Worm (Caenorhabditis elegans) whole organism, L3 larva: ENCODE data around the gene ubq-2.

Experiments
- ZK546.5 ChIP-seq: sonication (generic microtip); optimal IDR thresholded peaks from 2 replicates; lab custom pipeline; 2017; ENCODE audit warnings: missing biosample characterization, missing genetic modification characterization
- aly-2 ChIP-seq: fragments of 150-350 bp; optimal IDR thresholded peaks from 2 replicates; lab custom pipeline; 2014; ENCODE audit warnings: missing biosample characterization, missing genetic modification characterization
- ceh-28 ChIP-seq: fragments of 150-350 bp; optimal IDR thresholded peaks from 2 replicates; lab custom pipeline; 2014; ENCODE audit warnings: missing biosample characterization, missing genetic modification reagents, missing genetic modification characterization
- egl-27 ChIP-seq: sonication (generic microtip); optimal IDR thresholded peaks from 4 replicates; lab custom pipeline; 2017; ENCODE audit warnings: missing biosample characterization, missing genetic modification reagents, missing genetic modification characterization
- egl-5 ChIP-seq: fragments of 150-350 bp; optimal IDR thresholded peaks from 2 replicates; lab custom pipeline; 2017; ENCODE audit warnings: missing biosample characterization, missing genetic modification reagents, missing genetic modification characterization, inconsistent platforms
- elt-1 ChIP-seq: fragments of 150-350 bp; optimal IDR thresholded peaks from 2 replicates; lab custom pipeline; 2014; ENCODE audit warnings: missing biosample characterization, missing genetic modification characterization
- elt-2 ChIP-seq: sonication (generic microtip); optimal IDR thresholded peaks from 2 replicates; lab custom pipeline; 2016; ENCODE audit warnings: missing genetic modification reagents, mild to moderate bottlenecking, missing genetic modification characterization, missing compliant biosample characterization
- elt-3 ChIP-seq, 3 experiments: fragments of 150-350 bp in 1 of 3; sonication (generic microtip) in 2 of 3; optimal IDR thresholded peaks; 2 replicates in 2 of 3; 4 replicates in 1 of 3; lab custom pipeline; 2014 to 2017; ENCODE audit warnings: missing biosample characterization in 3 of 3, missing genetic modification characterization in 3 of 3
- eor-1 ChIP-seq, 2 experiments: fragments of 150-350 bp; optimal IDR thresholded peaks; 2 replicates each; lab custom pipeline; 2014 to 2018; ENCODE audit warnings: missing biosample characterization in 2 of 2, missing genetic modification characterization in 2 of 2
- fkh-10 ChIP-seq: sonication (generic microtip); optimal IDR thresholded peaks from 2 replicates; lab custom pipeline; 2017; ENCODE audit warnings: missing biosample characterization, missing genetic modification reagents, missing genetic modification characterization
- fos-1 ChIP-seq: fragments of 150-350 bp; optimal IDR thresholded peaks from 2 replicates; lab custom pipeline; 2014; ENCODE audit warnings: missing biosample characterization, missing genetic modification characterization
- hmg-11 ChIP-seq: sonication (generic microtip); optimal IDR thresholded peaks from 2 replicates; lab custom pipeline; 2016; ENCODE audit warnings: missing genetic modification characterization, missing compliant biosample characterization
- jun-1 ChIP-seq: fragments of 150-350 bp; optimal IDR thresholded peaks from 2 replicates; lab custom pipeline; 2014; ENCODE audit warnings: missing biosample characterization, missing genetic modification reagents, missing genetic modification characterization
- lin-15B ChIP-seq: fragments of 150-350 bp; optimal IDR thresholded peaks from 2 replicates; lab custom pipeline; 2014; ENCODE audit warnings: missing biosample characterization, missing genetic modification characterization
- lsy-12 ChIP-seq: sonication (generic microtip); optimal IDR thresholded peaks from 2 replicates; lab custom pipeline; 2016; ENCODE audit warnings: mild to moderate bottlenecking, missing genetic modification characterization, missing compliant biosample characterization
- mdl-1 ChIP-seq: fragments of 150-350 bp; optimal IDR thresholded peaks from 2 replicates; lab custom pipeline; 2014; ENCODE audit warnings: missing biosample characterization, missing genetic modification characterization
- mml-1 ChIP-seq: fragments of 150-350 bp; sonication (generic microtip); optimal IDR thresholded peaks from 3 replicates; lab custom pipeline; 2014; ENCODE audit warnings: missing biosample characterization, missing genetic modification characterization
- nhr-11 ChIP-seq: fragments of 150-350 bp; optimal IDR thresholded peaks from 2 replicates; lab custom pipeline; 2014; ENCODE audit warnings: missing biosample characterization, missing genetic modification characterization
- nhr-12 ChIP-seq: fragments of 150-350 bp; optimal IDR thresholded peaks from 2 replicates; lab custom pipeline; 2014; ENCODE audit warnings: missing biosample characterization, missing genetic modification characterization
- nhr-237 ChIP-seq: fragments of 150-350 bp; optimal IDR thresholded peaks from 2 replicates; lab custom pipeline; 2014; ENCODE audit warnings: missing biosample characterization, missing genetic modification characterization
- nhr-43 ChIP-seq: sonication (generic microtip); optimal IDR thresholded peaks from 2 replicates; lab custom pipeline; 2016; ENCODE audit warnings: mild to moderate bottlenecking, missing genetic modification characterization, missing compliant biosample characterization; ENCODE audit not compliant: poor library complexity, severe bottlenecking
- pha-4 ChIP-seq: fragments of 150-350 bp; optimal IDR thresholded peaks from 2 replicates; lab custom pipeline; 2014; ENCODE audit warnings: missing biosample characterization, missing genetic modification reagents, missing genetic modification characterization
- pqm-1 ChIP-seq: fragments of 150-350 bp; optimal IDR thresholded peaks from 2 replicates; lab custom pipeline; 2017; ENCODE audit warnings: missing biosample characterization, missing genetic modification characterization, inconsistent platforms
- sea-2 ChIP-seq: fragments of 150-350 bp; sonication (generic microtip); optimal IDR thresholded peaks from 4 replicates; lab custom pipeline; 2014; ENCODE audit warnings: missing biosample characterization, missing genetic modification reagents, missing genetic modification characterization
- skn-1 ChIP-seq: fragments of 150-350 bp; optimal IDR thresholded peaks from 2 replicates; lab custom pipeline; 2014; ENCODE audit warnings: missing biosample characterization, missing genetic modification characterization
- snpc-4 ChIP-seq: fragments of 150-350 bp; optimal IDR thresholded peaks from 2 replicates; lab custom pipeline; 2014; ENCODE audit warnings: missing biosample characterization, missing genetic modification characterization
- tbx-2 ChIP-seq: sonication (generic microtip); optimal IDR thresholded peaks from 2 replicates; lab custom pipeline; 2016; ENCODE audit warnings: mild to moderate bottlenecking, missing genetic modification characterization, missing compliant biosample characterization
- unc-39 ChIP-seq: sonication (generic microtip); optimal IDR thresholded peaks from 4 replicates; lab custom pipeline; 2017; ENCODE audit warnings: missing biosample characterization, missing genetic modification characterization
- unc-62 ChIP-seq: fragments of 150-350 bp; sonication (generic microtip); optimal IDR thresholded peaks from 4 replicates; lab custom pipeline; 2014; ENCODE audit warnings: missing biosample characterization, missing genetic modification reagents, missing genetic modification characterization
- zag-1 ChIP-seq: fragments of 150-350 bp; optimal IDR thresholded peaks from 2 replicates; lab custom pipeline; 2014; ENCODE audit warnings: missing biosample characterization, missing genetic modification characterization
- ztf-4 ChIP-seq: fragments of 150-350 bp; optimal IDR thresholded peaks from 2 replicates; lab custom pipeline; 2014; ENCODE audit warnings: missing biosample characterization, missing genetic modification characterization

ubq-2 gene

DNA sequence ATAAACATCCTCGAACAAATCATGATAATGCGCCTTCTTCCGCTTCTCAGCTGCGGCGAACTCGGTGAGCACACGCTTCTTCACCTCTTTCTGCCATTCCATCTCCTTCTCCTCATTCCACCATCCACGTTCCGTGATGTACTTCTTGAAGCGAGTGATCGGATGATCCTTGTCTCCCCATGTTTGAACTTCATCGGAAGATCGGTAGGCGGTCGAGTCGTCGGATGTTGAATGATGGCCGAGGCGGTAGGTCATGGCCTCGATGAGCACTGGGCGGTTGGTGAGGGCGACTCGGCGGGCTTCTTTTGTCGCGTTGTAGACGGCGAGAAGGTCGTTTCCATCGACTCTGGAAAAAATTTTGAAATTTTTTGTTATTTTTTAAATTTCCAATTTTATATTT is 10.0 kb downstream of the ubq-2 start:
- TF ChIP-seq aly-2 (tag; lab: Kevin White, UChicago) (no peak), skn-1 (tag; lab: Kevin White, UChicago) (no peak), nhr-237 (tag; lab: Kevin White, UChicago) (no peak), mdl-1 (tag; lab: Kevin White, UChicago) (no peak), nhr-43 (tag; lab: Kevin White, UChicago) (no peak), elt-1 (tag; lab: Kevin White, UChicago) (no peak), hmg-11 (tag; lab: Kevin White, UChicago) (no peak), snpc-4 (tag; lab: Kevin White, UChicago) (no peak), lsy-12 (tag; lab: Kevin White, UChicago) (no peak), ztf-4 (no peak), egl-5 (tag; lab: Kevin White, UChicago) (no peak), fos-1 (tag; lab: Kevin White, UChicago) (no peak)

ce11 chrIII:12967437-12968043 is 10.8 kb downstream of the ubq-2 start:
- peak; percentile 82 for TF ChIP-seq elt-2 (tag; lab: Kevin White, UChicago)
- peak; percentile 43 for TF ChIP-seq pqm-1
- no peak for TF ChIP-seq fos-1 (tag; lab: Kevin White, UChicago)
- peak; percentile 28 for TF ChIP-seq pha-4 (tag; lab: Kevin White, UChicago)

DNA sequence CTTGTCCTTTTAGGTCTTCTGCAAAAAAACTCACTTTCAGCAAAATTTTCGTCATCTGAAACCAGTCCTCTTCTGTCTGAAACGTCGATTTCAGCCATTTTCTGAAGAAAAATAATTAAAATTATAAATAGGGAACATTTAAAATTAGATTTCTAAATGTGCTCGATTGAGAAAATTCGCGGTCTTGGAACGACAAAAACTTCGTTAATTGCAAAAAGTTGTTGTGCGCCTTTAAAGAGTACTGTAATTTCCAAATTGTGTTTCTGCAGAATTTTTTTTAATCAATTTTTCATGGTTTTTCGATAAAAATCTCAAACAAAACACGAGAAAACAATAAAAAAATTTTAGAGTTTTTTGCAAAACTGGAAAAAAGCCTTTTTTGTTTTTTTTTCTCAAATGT is 11.4 kb downstream of the ubq-2 start, which contains the start of gene ttm-1:
TSS of gene ttm-1 (minus strand) at position 101 of the 400 bp plus-strand sequence.
- TF ChIP-seq egl-27 (tag; lab: Kevin White, UChicago) (no peak), pqm-1 (no peak), snpc-4 (tag; lab: Kevin White, UChicago) (no peak), hmg-11 (tag; lab: Kevin White, UChicago) (no peak)

- TF ChIP-seq mml-1 (tag; lab: Kevin White, UChicago) (no peak), snpc-4 (tag; lab: Kevin White, UChicago) (no peak), ZK546.5 (tag; lab: Kevin White, UChicago) (no peak), pqm-1 (peak; percentile 60), fkh-10 (GFP tag; lab: Kevin White, UChicago) (no peak), pha-4 (tag; lab: Kevin White, UChicago) (peak; percentile 52), tbx-2 (tag; lab: Kevin White, UChicago) (no peak), unc-62 (no peak), elt-2 (tag; lab: Kevin White, UChicago) (peak; percentile 81), lin-15B (no peak), nhr-12 (no peak), lsy-12 (tag; lab: Kevin White, UChicago) (no peak), jun-1 (peak; percentile 18), sea-2 (GFP tag; lab: Kevin White, UChicago) (no peak), eor-1 (tag; optimal IDR thresholded peaks at IDR 0.05; lab: Kevin White, UChicago) (no peak), nhr-11 (tag; lab: Kevin White, UChicago) (no peak), zag-1 (tag; lab: Kevin White, UChicago) (no peak), elt-3 (tag; optimal IDR thresholded peaks at IDR 0.05; lab: Kevin White, UChicago) (no peak)
Observed at ce11 chrIII:12960705-12961104, 17.6 kb downstream of the ubq-2 start.

ce11 chrIII:12959286-12959685 is 19.0 kb downstream of the ubq-2 start:
- TF ChIP-seq jun-1 (peak; percentile 42), unc-39 (tag; lab: Kevin White, UChicago) (no peak), elt-2 (tag; lab: Kevin White, UChicago) (peak; percentile 90), pqm-1 (peak; percentile 39)

ce11 chrIII:12952615-12953014 is 25.7 kb downstream of the ubq-2 start:
- TF ChIP-seq egl-27 (tag; lab: Kevin White, UChicago) (no peak), ceh-28 (tag; lab: Kevin White, UChicago) (peak; percentile 98)
